Worm (Caenorhabditis elegans) whole organism, L4/young adult: ENCODE measurements around the gene str-253.

Experiments
- W03F9.2 ChIP-seq: fragments of 150-350 bp; optimal IDR thresholded peaks from 2 replicates; lab custom pipeline; 2014; ENCODE audit warnings: missing biosample characterization, missing genetic modification characterization
- dao-5 ChIP-seq: sonication (generic microtip); optimal IDR thresholded peaks from 2 replicates; lab custom pipeline; 2016; ENCODE audit warnings: missing genotype, missing genetic modification characterization, moderate library complexity, missing compliant biosample characterization
- him-1 ChIP-seq: sonication (generic microtip); optimal IDR thresholded peaks from 2 replicates; lab custom pipeline; 2016; ENCODE audit warnings: missing genotype, missing genetic modification reagents, missing genetic modification characterization, missing compliant biosample characterization

Gene str-253

DNA sequence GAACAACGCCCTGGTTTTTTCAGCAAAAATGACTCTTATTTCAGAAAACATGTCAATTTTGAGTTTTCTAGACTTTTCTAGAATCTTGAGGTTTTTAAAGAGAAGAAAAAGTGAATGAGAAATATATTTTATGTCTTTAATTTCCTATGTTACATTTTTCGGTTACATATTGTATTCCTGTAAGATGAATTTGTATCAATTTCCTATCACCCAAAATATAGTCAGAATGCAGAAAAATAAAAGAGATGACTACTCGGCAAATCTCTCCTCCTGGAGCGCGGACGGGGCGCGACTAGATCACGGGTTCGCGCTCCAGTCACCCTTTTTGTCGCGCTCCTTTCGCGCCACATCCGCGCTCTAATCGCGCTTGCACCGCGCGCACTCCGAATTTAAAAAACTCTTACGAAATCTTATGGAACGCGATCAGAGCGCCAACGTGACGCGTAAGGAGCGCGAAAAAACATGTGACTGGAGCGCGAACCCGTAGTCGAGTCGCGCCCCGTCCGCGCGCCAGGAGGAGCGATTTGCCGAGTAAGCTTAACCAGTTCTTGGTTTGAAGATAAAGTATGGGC, at the start of gene str-253:
TSS of gene str-253 (minus strand) at position 51 of the 572 bp plus-strand sequence.
- TF ChIP-seq dao-5 (tag; lab: Kevin White, UChicago) (no peak), W03F9.2 (no peak), him-1 (no peak)

DNA sequence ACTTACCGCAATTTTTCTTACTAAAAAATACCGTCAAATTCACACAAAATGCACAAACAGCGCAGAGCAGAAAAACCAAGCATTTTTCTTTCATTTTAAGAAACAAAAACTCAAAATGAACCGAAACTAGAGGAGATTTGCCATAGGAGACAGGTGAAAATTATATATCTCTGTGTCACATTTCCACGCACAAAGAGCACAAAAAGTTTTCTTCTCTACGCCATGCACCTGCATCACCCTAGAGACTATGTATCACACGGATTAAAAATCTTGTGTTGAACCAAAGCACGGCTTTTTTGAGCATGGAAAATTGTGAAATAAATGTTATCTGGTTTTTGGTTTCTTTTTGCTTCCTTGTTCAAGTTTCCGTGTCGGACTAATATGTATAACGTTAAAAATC, 49.4 kb upstream of the str-253 start, which contains the start of gene irld-15:
TSS of gene irld-15 (minus strand) at position 101 of the 400 bp plus-strand sequence.
- TF ChIP-seq W03F9.2 (no peak), him-1 (no peak), dao-5 (tag; lab: Kevin White, UChicago) (no peak)

DNA sequence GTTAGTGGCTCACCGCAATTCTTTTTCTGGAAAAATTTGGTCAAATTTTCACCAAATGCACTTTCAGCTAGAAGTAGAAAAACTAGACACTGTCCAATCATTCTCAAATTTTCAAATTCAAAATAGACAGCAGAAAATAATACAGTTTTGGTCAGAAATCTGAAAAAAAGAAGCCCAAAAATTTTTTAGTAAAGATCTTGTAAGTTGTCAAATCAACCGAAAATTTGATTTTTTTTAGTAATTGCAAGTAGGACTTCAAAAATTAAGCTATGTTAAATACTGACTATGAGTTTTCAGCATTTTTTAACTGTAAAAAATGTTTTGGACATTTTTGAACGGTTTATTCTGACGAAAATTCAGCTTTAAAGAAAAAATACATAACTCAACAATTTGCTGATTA, 46.5 kb upstream of the str-253 start, which contains the start of gene Y19D10B.8:
TSS of gene Y19D10B.8 (minus strand) at position 101 of the 400 bp plus-strand sequence.
- TF ChIP-seq W03F9.2 (no peak), him-1 (no peak), dao-5 (tag; lab: Kevin White, UChicago) (no peak)

DNA sequence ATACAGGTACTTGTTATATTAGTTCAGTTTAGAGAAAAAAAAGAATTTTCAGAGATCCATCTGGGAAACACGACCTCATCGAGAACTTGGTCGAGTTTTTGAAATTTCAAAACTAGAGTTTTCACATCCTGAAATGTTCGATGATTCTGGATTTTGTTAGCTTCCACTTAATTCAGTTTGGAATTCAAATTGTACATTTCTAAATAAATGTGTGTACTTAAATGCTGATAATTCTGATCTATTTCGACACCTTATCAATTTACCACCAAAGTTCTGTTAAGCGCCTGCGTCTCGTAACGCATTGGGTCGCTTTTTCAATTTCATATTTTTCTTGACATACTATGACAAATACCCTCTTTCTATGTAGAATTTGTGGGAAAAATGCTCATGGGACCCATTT, 40.2 kb upstream of the str-253 start, which contains the start of gene nhr-226:
TSS of gene nhr-226 (plus strand) at position 301 of the 400 bp plus-strand sequence.
- TF ChIP-seq W03F9.2 (no peak), dao-5 (tag; lab: Kevin White, UChicago) (no peak), him-1 (no peak)

DNA sequence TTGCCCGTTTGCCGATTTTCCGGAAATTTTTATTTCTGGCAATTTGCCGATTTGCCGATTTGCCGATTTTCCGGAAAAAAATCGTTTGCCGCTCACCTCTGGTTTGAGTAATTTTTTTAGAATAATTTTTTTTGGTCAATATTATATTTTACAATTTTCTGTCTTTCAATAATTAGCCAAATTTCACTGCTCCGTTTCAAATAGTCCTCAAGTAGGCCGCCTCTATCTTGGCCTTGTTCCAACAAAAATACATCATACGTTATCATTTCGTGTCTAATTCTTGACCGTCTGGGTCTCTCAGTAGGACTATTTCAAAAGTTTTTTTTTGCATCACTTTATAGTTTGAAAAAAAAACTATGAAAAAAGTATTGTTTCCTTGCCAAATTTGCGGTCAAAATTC, 37.8 kb upstream of the str-253 start, which contains the start of gene nhr-115:
TSS of gene nhr-115 (plus strand) at position 301 of the 400 bp plus-strand sequence.
- TF ChIP-seq W03F9.2, result no peak

DNA sequence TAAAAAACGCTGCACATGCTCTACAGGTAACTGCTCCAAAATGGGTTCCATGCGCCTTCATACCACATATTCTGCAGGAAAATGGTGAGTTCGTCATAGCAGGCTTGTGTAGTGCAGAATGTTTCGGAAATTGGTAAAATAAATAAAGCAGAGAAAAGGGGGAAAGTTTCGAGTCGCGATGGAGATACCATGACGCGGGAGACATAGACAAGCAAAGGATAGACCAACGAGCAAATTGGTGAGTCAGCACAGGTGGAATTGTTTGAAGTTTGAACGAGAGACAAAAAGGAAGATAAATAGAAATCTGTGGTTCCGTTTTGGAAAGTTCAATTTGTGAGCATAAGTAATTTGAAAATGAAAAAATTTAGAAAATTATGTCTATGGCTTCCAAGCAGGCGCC, 35.9 kb upstream of the str-253 start, which contains the start of gene nhr-225:
TSS of gene nhr-225 (minus strand) at position 146 of the 400 bp plus-strand sequence.
- TF ChIP-seq dao-5 (tag; lab: Kevin White, UChicago), result no peak
- no peak for TF ChIP-seq W03F9.2
- TF ChIP-seq him-1, result no peak

DNA sequence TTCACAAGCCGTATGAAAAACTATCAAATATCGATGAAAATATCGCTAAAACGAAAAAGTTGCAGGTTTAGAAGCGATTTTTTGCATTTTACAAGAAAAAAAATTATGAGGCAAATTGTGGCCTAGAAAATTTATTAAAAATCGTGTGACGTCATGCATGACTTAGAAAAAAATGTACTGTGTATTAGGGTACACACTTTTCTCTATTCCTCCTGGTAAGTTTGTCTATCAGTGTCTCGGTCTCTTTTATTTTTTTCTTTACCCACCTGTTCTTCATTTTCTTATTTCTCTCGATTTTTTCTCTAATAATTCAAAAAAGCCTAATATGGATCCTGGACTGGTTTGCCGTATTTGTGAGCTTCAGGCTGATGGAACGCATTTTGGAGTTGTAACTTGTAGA, 30.7 kb upstream of the str-253 start, which contains the start of gene nhr-227:
TSS of gene nhr-227 (plus strand) at position 326 of the 400 bp plus-strand sequence.
- TF ChIP-seq W03F9.2, result no peak
- TF ChIP-seq him-1, result no peak
- no peak for TF ChIP-seq dao-5 (tag; lab: Kevin White, UChicago)

DNA sequence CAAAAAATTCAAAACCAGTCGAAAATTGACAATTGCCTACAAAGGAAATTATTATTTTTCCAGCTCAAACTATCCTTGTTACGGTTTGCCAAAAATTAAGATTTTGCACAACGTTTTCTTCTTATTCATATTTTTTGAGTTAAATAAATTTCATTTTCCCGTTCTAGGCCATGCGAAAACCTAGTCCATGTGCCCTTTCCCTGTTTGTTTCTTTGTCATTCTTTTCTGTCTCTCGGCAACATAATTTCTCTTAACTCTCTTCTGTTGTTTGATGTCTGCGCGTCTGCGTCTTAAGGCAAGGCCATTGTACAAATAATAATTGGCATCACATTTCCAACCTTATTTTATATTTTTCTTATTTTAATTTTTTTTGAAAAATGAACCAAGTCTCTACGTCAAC, 27.1 kb upstream of the str-253 start, which contains the start of gene nhr-228:
TSS of gene nhr-228 (plus strand) at position 261 of the 400 bp plus-strand sequence.
- TF ChIP-seq him-1, result no peak
- TF ChIP-seq W03F9.2, result peak; percentile 17
- no peak for TF ChIP-seq dao-5 (tag; lab: Kevin White, UChicago)

DNA sequence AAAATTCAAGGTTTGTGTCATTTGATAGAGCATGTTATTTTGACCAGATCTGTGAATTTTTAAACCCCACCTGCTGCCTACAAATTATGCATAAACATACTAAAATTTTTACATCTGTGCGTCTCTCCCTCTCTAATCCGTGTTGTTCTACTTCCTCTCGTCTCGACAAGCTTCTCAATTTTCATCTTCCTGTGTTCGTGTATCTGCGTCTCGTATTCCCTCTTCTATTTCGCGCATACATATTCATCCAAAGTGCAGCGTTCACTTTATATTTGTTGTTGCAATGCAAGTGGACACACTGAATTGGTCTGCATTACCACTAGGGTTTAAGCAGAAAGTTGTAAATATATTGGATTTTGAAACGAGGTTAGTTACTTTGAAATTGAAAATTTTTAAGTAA, 24.1 kb upstream of the str-253 start, which contains the start of gene fbxa-137:
TSS of gene fbxa-137 (plus strand) at position 274 of the 400 bp plus-strand sequence.
- TF ChIP-seq dao-5 (tag; lab: Kevin White, UChicago), result no peak

DNA sequence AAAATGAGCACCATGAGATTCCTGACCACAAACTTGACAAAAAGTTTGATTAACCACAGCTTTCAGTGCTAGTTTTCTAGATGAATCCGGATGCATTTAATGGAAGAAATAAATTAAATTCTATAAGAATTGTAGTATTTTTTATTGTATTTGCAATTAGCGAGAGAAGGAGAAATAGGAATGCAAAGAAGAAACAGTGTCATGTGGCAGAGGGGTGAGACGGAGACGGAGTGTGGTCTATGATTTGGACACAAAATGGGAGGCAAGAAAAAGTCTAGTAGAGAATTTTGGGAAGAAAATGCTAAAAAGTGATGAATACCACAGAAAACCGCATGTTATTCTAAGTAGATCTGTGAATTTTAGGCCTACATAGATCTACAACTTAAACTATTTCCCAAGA, 23.6 kb upstream of the str-253 start, which contains the start of gene nhr-59:
TSS of gene nhr-59 (minus strand) at position 214 of the 400 bp plus-strand sequence.
- TF ChIP-seq W03F9.2 (no peak), him-1 (no peak), dao-5 (tag; lab: Kevin White, UChicago) (no peak)

DNA sequence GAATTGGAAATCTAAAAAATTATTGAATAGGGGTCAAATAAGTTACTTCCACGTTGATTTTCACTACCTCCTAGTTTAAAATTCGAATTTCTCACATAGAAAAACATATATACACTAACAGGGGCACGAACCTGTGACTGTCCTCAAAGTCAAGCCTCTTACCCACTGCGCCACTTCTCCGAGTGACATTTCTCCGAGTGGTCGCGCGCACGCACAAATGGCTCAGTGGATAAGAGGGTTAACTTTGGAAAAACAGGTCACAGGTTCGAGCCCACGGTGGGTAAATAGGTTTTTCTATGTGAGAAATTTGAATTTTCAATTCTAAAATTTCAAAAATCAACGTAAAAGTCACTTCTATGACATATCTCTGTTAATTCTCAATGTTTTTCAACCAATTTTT, 22.9 kb upstream of the str-253 start:
- TF ChIP-seq dao-5 (tag; lab: Kevin White, UChicago), result no peak
- no peak for TF ChIP-seq W03F9.2

DNA sequence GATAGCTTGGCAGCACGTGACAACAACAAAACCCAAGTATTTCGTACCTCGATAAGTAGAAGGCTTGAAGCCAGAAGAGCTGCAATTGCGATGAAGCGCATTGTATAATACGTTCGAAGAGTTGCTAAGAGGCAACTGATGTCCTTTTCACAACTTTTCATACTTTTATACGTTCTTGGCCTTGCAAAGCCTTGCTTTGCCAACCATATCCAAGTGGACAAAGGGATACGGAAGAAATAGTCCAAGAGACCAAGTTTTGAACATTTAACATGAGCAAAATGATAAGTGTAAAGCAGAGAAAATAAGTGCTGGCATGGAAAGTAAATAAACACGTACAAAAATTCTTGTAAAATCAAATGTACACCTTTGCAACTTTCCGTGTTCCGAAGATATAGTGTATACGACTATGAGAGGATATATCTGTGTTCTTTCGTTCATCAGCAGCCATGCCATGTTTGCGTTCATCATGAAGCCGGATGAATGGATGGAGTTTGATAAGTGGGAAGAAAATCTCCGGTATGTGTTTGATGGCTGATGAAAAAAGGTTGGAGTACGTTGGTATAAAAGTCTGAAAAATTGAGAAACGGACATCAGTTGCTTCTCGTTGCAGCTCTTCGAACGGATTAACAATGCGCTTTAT, 20.0 kb upstream of the str-253 start, which contains the start of the genes Y5H2A.4 and abu-4:
TSS of gene Y5H2A.4 (minus strand) at position 101 of the 640 bp plus-strand sequence.
TSS of gene abu-4 (plus strand) at position 590 of the 640 bp plus-strand sequence.
- TF ChIP-seq him-1 (no peak), W03F9.2 (no peak), dao-5 (tag; lab: Kevin White, UChicago) (no peak)

DNA sequence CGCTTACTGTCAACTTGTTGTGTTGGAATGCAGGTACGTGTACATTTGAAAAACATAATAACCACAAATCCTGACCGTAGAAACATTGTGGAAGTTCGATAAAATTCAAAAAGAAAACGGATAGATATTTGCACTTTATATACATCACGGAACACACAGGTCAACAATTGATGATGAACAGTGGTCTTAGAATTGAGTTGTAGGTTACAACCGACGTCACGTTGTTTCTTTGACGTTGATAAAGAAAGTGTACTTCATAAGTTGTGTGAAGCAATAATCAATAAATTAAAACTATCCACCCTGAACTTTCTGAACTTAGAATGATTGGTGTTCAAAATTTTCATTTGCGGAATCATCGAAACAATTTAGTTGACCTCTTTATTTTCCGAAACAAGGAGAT, 17.3 kb upstream of the str-253 start, which contains the start of gene Y5H2A.1:
TSS of gene Y5H2A.1 (minus strand) at position 101 of the 400 bp plus-strand sequence.
- no peak for TF ChIP-seq dao-5 (tag; lab: Kevin White, UChicago)
- TF ChIP-seq him-1, result no peak
- no peak for TF ChIP-seq W03F9.2

DNA sequence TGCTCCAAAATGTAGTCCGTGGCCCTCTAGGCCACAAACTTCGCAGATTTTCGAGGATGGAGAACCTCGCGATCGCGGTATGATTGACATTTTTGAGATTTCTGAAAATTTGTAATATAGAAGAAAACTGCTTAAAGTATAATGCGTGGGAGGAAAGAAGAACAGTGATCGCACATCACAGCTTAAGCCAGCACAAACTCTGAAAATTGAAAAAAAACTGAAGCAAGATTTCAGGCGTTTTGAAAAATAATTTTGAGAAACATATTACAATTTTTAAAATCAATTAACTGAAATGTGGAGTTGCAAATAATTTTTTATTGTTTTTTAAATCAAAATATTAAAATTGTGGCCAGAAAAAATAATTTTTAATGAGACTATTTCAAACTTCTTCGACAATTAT, 12.6 kb upstream of the str-253 start, which contains the start of gene nhr-275:
TSS of gene nhr-275 (minus strand) at position 101 of the 400 bp plus-strand sequence.
- TF ChIP-seq him-1 (no peak), dao-5 (tag; lab: Kevin White, UChicago) (no peak), W03F9.2 (no peak)

DNA sequence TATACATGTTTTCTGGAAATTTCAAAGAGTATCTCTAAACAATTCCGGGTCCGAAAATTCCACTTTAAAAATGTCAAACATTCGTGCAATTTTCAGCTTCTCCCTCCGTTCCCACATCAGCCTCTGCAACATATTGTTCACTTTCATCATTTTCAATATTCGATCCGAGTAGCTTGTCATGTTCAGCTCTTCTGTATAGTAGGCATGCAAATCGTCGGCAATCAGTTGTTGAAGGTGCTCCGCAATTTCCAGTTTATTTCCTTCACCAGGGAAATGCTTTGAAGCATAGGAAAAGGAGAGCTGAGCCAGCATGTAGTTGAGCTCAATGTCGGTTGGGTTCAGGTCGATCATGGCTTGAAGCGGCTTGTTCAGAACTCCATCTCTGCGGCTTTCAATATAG, 10.5 kb upstream of the str-253 start:
- TF ChIP-seq dao-5 (tag; lab: Kevin White, UChicago) (no peak), him-1 (no peak), W03F9.2 (no peak)
